Fruit fly (Drosophila melanogaster): Measurements from ENCODE around the gene CG32687.

CG32687 gene

DNA sequence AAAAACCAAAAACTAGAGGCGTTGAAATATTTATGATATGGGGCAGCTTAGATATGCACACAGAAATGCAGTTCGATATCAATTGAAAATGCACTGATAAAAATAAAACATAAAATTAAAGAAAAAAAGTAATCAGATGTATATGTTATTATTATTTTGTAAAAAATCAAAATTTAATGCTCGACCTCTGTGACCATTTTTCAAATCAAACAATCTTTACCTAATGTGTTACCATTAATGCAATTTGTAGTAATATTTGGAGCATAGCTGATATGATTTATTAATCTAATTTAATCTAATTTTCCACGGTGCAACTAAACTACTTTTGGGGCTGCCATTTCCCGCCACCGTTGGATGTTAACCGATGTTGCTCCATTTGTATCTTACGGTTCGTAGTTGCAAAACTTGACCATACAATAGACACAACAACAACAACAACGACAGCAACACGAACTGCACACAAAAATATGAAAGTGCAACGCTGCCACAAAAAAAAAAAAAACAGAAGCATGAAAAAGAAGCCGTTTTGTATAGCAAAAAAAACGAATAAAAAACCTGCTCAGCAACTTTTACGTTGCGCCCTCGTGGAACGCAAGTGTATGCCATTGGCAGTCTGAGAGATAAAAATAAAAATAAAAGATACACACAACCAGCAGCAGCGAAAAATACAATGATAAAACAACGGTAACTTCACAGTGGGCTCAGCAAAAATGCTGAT lies 49.1 kb upstream of the CG32687 start (continued):
- no peak for TF ChIP-seq Nf-YA (GFP tag; IDR thresholded peaks at IDR 0.05)
- TF ChIP-seq bsh (GFP tag; optimal IDR thresholded peaks at IDR 0.05): peak in 1 of 2 experiments; percentile 44
- peak; percentile 12 for TF ChIP-seq phol (tag; optimal IDR thresholded peaks at IDR 0.05)
- no peak for TF ChIP-seq Kr (GFP tag; optimal IDR thresholded peaks at IDR 0.05)
- peak in 1 of 2 experiments; percentile 17 for TF ChIP-seq Eip74EF (GFP tag; optimal IDR thresholded peaks at IDR 0.05)
- no peak for TF ChIP-seq CG4820 (GFP tag; optimal IDR thresholded peaks at IDR 0.05)
- no peak for TF ChIP-seq dmrt11E (tag; optimal IDR thresholded peaks at IDR 0.05)
- TF ChIP-seq CG7839 (tag; optimal IDR thresholded peaks at IDR 0.05): peak; percentile 36
- peak; percentile 32 for TF ChIP-seq gsb-n (tag; optimal IDR thresholded peaks at IDR 0.05)
- TF ChIP-seq Blimp-1 (GFP tag; optimal IDR thresholded peaks at IDR 0.05): peak; percentile 13
- TF ChIP-seq B-H2 (GFP tag; optimal IDR thresholded peaks at IDR 0.05): no peak
- TF ChIP-seq CG10979 (tag; optimal IDR thresholded peaks at IDR 0.05): peak; percentile 23

DNA sequence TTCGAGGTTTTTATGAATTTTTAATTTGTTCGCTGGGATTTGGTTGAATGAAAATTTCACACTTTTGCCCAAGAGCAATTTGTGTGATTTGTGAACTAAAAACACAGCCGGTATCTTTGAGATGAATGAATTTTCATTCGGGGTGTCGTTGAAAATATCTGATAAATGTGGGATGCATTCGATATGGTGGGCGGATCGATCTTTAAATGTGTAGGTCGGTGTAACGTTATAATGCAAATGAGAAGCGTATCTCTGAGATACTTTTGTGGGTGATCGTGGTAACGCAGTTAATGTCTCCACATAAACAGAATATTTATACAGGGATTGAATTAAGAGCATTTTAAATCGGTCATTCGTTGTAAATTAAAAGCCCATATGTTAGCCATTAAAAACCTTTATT lies 48.0 kb upstream of the CG32687 start:
- TF ChIP-seq sd (tag; optimal IDR thresholded peaks at IDR 0.05) (no peak), vvl (GFP tag; IDR thresholded peaks at IDR 0.05) (0 out of 2 replicates have a peak, but pooled peaks have one; percentile 7), pzg (GFP tag; optimal IDR thresholded peaks at IDR 0.05) (no peak), ftz-f1 (GFP tag; optimal IDR thresholded peaks at IDR 0.05) (no peak), sr (GFP tag; IDR thresholded peaks at IDR 0.05) (peak; percentile 91), gsb-n (tag; optimal IDR thresholded peaks at IDR 0.05) (peak; percentile 18), abd-A (tag; optimal IDR thresholded peaks at IDR 0.05) (peak; percentile 48), Side (GFP tag; optimal IDR thresholded peaks at IDR 0.05) (no peak), cwo (GFP tag; optimal IDR thresholded peaks at IDR 0.05) (no peak), CG32532 (GFP tag; IDR thresholded peaks at IDR 0.05) (no peak)

DNA sequence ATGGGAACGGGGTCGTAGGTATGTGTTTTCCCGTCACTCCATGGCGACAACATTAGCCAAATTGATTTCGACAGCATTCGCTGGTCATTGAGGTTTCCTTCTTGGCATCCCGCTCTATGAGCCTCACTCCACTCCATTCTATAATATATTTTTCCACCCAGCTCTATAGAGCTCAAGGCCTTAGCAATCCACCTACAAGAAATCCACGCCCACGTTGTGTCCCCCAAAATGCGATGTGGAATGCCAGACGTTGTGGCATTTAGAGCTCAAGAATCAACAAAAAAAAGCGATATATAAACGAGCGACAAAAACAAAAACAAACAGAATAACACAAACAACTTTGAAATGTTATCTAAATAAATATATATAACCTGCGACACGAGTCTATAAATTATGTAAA lies 47.5 kb upstream of the CG32687 start:
- TF ChIP-seq slp2 (GFP tag; optimal IDR thresholded peaks at IDR 0.05): no peak
- peak; percentile 17 for TF ChIP-seq CG13894 (tag; optimal IDR thresholded peaks at IDR 0.05)
- TF ChIP-seq sd (tag; optimal IDR thresholded peaks at IDR 0.05): peak; percentile 91
- no peak for TF ChIP-seq Dref (GFP tag; IDR thresholded peaks at IDR 0.05)
- TF ChIP-seq CG10321 (GFP tag; IDR thresholded peaks at IDR 0.05): no peak
- TF ChIP-seq CG16813 (GFP tag; IDR thresholded peaks at IDR 0.05; ENCODE audit: partially characterized antibody): no peak
- peak in 1 of 2 experiments; percentile 13 for TF ChIP-seq Pdp1 (GFP tag; optimal IDR thresholded peaks at IDR 0.05)
- TF ChIP-seq CG12769 (tag; optimal IDR thresholded peaks at IDR 0.05): peak; percentile 52
- peak; percentile 97 for TF ChIP-seq sr (GFP tag; IDR thresholded peaks at IDR 0.05)
- peak; percentile 44 for TF ChIP-seq ftz-f1 (GFP tag; optimal IDR thresholded peaks at IDR 0.05)
- TF ChIP-seq Med (GFP tag): peak; percentile 11

DNA sequence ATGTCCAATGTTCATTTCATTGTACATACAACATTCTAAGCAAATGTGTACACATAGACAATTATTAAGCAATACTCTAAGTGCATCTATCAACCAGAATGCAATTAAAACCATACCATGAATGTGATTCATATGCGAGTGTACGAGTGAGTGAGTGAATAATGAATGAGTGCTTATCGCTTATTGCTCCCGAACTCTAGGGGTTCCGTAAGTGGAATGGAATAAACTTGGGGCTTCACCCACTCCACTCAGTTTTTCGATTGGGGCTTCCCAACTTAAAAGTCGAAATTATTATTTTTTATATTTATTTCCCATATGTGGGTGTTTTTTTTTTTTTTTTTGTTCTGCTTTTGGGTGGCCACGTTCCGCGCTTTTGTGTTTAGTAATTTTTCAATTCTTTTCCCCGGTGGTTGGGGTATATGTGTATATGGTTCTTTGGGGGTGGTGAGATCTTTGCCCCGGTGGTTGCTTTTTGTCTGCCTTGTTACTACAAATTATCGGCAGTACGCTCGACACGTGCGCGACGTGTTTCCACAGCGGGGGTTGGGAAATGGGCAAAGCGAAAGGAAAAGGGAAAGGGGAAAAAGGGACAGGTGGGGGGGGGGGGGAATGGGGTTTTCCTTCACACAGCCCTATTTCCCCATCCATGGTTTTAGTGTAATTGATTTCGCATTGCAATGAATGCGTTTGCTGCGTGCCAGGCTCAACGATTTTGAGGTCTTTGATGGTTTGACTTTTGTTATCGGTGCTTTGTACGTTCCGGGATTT lies 46.7 kb upstream of the CG32687 start:
- TF ChIP-seq crp (GFP tag; optimal IDR thresholded peaks at IDR 0.05) (no peak), CG4404 (GFP tag; IDR thresholded peaks at IDR 0.05) (no peak), insv (GFP tag; optimal IDR thresholded peaks at IDR 0.05) (no peak), crol (GFP tag; IDR thresholded peaks at IDR 0.05) (peak; percentile 84), sens (GFP tag) (peak; percentile 18), pfk (GFP tag; optimal IDR thresholded peaks at IDR 0.05) (no peak), jigr1 (GFP tag; IDR thresholded peaks at IDR 0.05) (no peak), sqz (GFP tag; optimal IDR thresholded peaks at IDR 0.05) (peak; percentile 31), Hr51 (GFP tag; optimal IDR thresholded peaks at IDR 0.05) (peak in 1 of 2 experiments; percentile 36), CG11723 (GFP tag; optimal IDR thresholded peaks at IDR 0.05) (no peak), sug (tag; optimal IDR thresholded peaks at IDR 0.05) (peak; percentile 5), abd-A (tag; optimal IDR thresholded peaks at IDR 0.05) (peak; percentile 10), ci (GFP tag; IDR thresholded peaks at IDR 0.05) (no peak), CG17612 (GFP tag; IDR thresholded peaks at IDR 0.05) (no peak), nerfin-1 (tag; optimal IDR thresholded peaks at IDR 0.05) (peak; percentile 46), cwo (GFP tag; optimal IDR thresholded peaks at IDR 0.05) (peak; percentile 48)
